Worm (Caenorhabditis elegans): ENCODE data around the gene ZK354.2.
"Not testable (repeated sequence)": the region's sequence is repeated elsewhere in the genome, so short reads cannot be mapped to it uniquely, and the experiment has no call there.

ce11 chrIV:5308046-5308643 lies 5.1 kb upstream of the ZK354.2 start, which contains the start of the genes ZK354.9 and msp-58:
- not testable (repeated sequence) for TF ChIP-seq nhr-237, snpc-4, elt-3, ztf-11 (tag; optimal IDR thresholded peaks at IDR 0.05)

Measured in whole organism, mixed stage, embryonic.